Fruit fly (Drosophila melanogaster) whole organism, embryonic: ENCODE results near the gene CG15199.
"Not testable (repeated sequence)": the region's sequence is repeated elsewhere in the genome, so short reads cannot be mapped to it uniquely, and the experiment has no call there.

Experiments
- Atf-2 ChIP-seq: fragments of 200-800 bp; sonication (Bioruptor generic); optimal IDR thresholded peaks from 2 replicates; lab custom pipeline; 2016; ENCODE audit warnings: missing biosample characterization, missing genetic modification characterization
- Awh ChIP-seq: fragments of 200-800 bp; sonication (Bioruptor generic); IDR thresholded peaks from 2 replicates; pipeline ENCODE4, ENCODE4 v1.3.6; 2022; ENCODE audit warnings: missing biosample characterization, missing genetic modification characterization
- BEAF-32 ChIP-seq: fragments of 200-800 bp; sonication (Bioruptor generic); optimal IDR thresholded peaks from 3 replicates; lab custom pipeline; 2017; ENCODE audit warnings: missing biosample characterization, missing genetic modification characterization, mild to moderate bottlenecking, moderate library complexity, missing genetic modification reagents
- CG12299 ChIP-seq: fragments of 200-800 bp; sonication (Bioruptor generic); optimal IDR thresholded peaks from 2 replicates; lab custom pipeline; 2018; ENCODE audit warnings: missing biosample characterization, mild to moderate bottlenecking, missing genetic modification characterization
- CG13287 ChIP-seq: fragments of 200-800 bp; sonication (Bioruptor generic); IDR thresholded peaks from 2 replicates; pipeline ENCODE4 v1.3.6; 2022; ENCODE audit warnings: missing biosample characterization, missing genetic modification characterization; ENCODE audit not compliant: partially characterized antibody
- CG14860 ChIP-seq: fragments of 200-800 bp; sonication (Bioruptor generic); IDR thresholded peaks from 3 replicates; pipeline ENCODE4 v1.3.6; 2022; ENCODE audit warnings: missing biosample characterization, missing genetic modification characterization; ENCODE audit not compliant: partially characterized antibody
- CG15479 ChIP-seq: fragments of 200-800 bp; sonication (Bioruptor generic); optimal IDR thresholded peaks from 3 replicates; lab custom pipeline; 2019; ENCODE audit warnings: missing biosample characterization, mild to moderate bottlenecking, missing genetic modification characterization, moderate library complexity
- CG16813 ChIP-seq: fragments of 200-800 bp; sonication (Bioruptor generic); IDR thresholded peaks from 3 replicates; pipeline ENCODE4 v1.3.6; 2022; ENCODE audit warnings: missing biosample characterization, missing genetic modification characterization; ENCODE audit not compliant: partially characterized antibody
- CG30431 ChIP-seq: fragments of 200-800 bp; sonication (Bioruptor generic); optimal IDR thresholded peaks from 2 replicates; lab custom pipeline; 2017; ENCODE audit warnings: missing biosample characterization, missing genetic modification characterization
- CG33213 ChIP-seq: fragments of 200-800 bp; sonication (Bioruptor generic); optimal IDR thresholded peaks from 3 replicates; lab custom pipeline; 2016; ENCODE audit warnings: missing biosample characterization, missing genetic modification characterization
- CG34376 ChIP-seq: fragments of 200-800 bp; sonication (Bioruptor generic); optimal IDR thresholded peaks from 2 replicates; lab custom pipeline; 2018; ENCODE audit warnings: missing biosample characterization, mild to moderate bottlenecking, missing genetic modification characterization
- CG43689 ChIP-seq: fragments of 200-800 bp; sonication (Bioruptor generic); IDR thresholded peaks from 2 replicates; pipeline ENCODE4 v1.3.6; 2022; ENCODE audit warnings: missing biosample characterization, missing genetic modification characterization
- CG6765 ChIP-seq: fragments of 200-800 bp; sonication (Bioruptor generic); optimal IDR thresholded peaks from 3 replicates; lab custom pipeline; 2017; ENCODE audit warnings: missing biosample characterization, mild to moderate bottlenecking, missing genetic modification characterization
- CG8924 ChIP-seq: fragments of 200-800 bp; optimal IDR thresholded peaks from 3 replicates; lab custom pipeline; 2019; ENCODE audit warnings: missing biosample characterization, mild to moderate bottlenecking, missing genetic modification characterization, moderate library complexity
- Dref ChIP-seq: fragments of 200-800 bp; sonication (Bioruptor generic); IDR thresholded peaks from 2 replicates; pipeline ENCODE4 v1.3.6; 2022; ENCODE audit warnings: missing biosample characterization, missing genetic modification characterization
- Drgx ChIP-seq: fragments of 200-800 bp; sonication (Bioruptor generic); IDR thresholded peaks from 2 replicates; pipeline ENCODE4 v1.3.6; 2022; ENCODE audit warnings: missing biosample characterization, missing genetic modification characterization
- Fer3 ChIP-seq: fragments of 200-800 bp; sonication (Bioruptor generic); optimal IDR thresholded peaks from 2 replicates; lab custom pipeline; 2018; ENCODE audit warnings: missing biosample characterization, mild to moderate bottlenecking, missing genetic modification characterization, moderate library complexity
- HmgZ ChIP-seq: fragments of 200-800 bp; sonication (Bioruptor generic); optimal IDR thresholded peaks from 2 replicates; lab custom pipeline; 2018; ENCODE audit warnings: missing biosample characterization, mild to moderate bottlenecking, missing genetic modification characterization
- Kr ChIP-seq: fragments of 200-800 bp; sonication (Bioruptor generic); optimal IDR thresholded peaks from 2 replicates; lab custom pipeline; 2017; ENCODE audit warnings: missing biosample characterization, mild to moderate bottlenecking, missing genetic modification characterization
- NC2β ChIP-seq: fragments of 200-800 bp; sonication (Bioruptor generic); optimal IDR thresholded peaks from 2 replicates; lab custom pipeline; 2016; ENCODE audit warnings: missing biosample characterization, missing genetic modification characterization
- Opbp ChIP-seq: fragments of 200-800 bp; sonication (Bioruptor generic); IDR thresholded peaks from 3 replicates; pipeline ENCODE4 v1.3.6; 2022; ENCODE audit warnings: missing biosample characterization, missing genetic modification characterization; ENCODE audit not compliant: partially characterized antibody
- Pdp1 ChIP-seq, 2 experiments: fragments of 200-800 bp; sonication (Bioruptor generic); optimal IDR thresholded peaks; 3 replicates each; lab custom pipeline; 2016; ENCODE audit warnings: missing biosample characterization in 2 of 2, missing genetic modification characterization in 2 of 2, mild to moderate bottlenecking in 1 of 2, moderate library complexity in 1 of 2
- Scr ChIP-seq: fragments of 200-800 bp; sonication (Bioruptor generic); IDR thresholded peaks from 2 replicates; pipeline ENCODE4 v1.3.6; 2022; ENCODE audit warnings: missing biosample characterization, missing genetic modification characterization; ENCODE audit not compliant: partially characterized antibody
- Xbp1 ChIP-seq: fragments of 200-800 bp; sonication (Bioruptor generic); optimal IDR thresholded peaks from 3 replicates; lab custom pipeline; 2016; ENCODE audit warnings: missing biosample characterization, mild to moderate bottlenecking, missing genetic modification characterization
- abd-A ChIP-seq: fragments of 200-800 bp; sonication (Bioruptor generic); optimal IDR thresholded peaks from 3 replicates; lab custom pipeline; 2019; ENCODE audit warnings: missing biosample characterization, mild to moderate bottlenecking, missing genetic modification characterization, moderate library complexity
- amos ChIP-seq: fragments of 200-800 bp; sonication (Bioruptor generic); IDR thresholded peaks from 2 replicates; pipeline ENCODE4 v1.3.6; 2022; ENCODE audit warnings: missing biosample characterization, missing genetic modification characterization; ENCODE audit not compliant: partially characterized antibody
- ato ChIP-seq: fragments of 200-800 bp; sonication (Bioruptor generic); IDR thresholded peaks from 2 replicates; pipeline ENCODE4 v1.3.6; 2022; ENCODE audit warnings: missing biosample characterization, missing genetic modification characterization; ENCODE audit not compliant: partially characterized antibody
- chn ChIP-seq: fragments of 200-800 bp; sonication (Bioruptor generic); optimal IDR thresholded peaks from 2 replicates; lab custom pipeline; 2016; ENCODE audit warnings: missing biosample characterization, missing genetic modification characterization
- ci ChIP-seq: fragments of 200-800 bp; sonication (Bioruptor generic); IDR thresholded peaks from 3 replicates; pipeline ENCODE4 v1.3.6; 2022; ENCODE audit warnings: missing biosample characterization, missing genetic modification characterization
- cwo ChIP-seq: fragments of 200-800 bp; sonication (Bioruptor generic); optimal IDR thresholded peaks from 3 replicates; lab custom pipeline; 2017; ENCODE audit warnings: missing biosample characterization, missing genetic modification characterization, mild to moderate bottlenecking, moderate library complexity, missing genetic modification reagents
- exex ChIP-seq: fragments of 200-800 bp; sonication (Bioruptor generic); optimal IDR thresholded peaks from 4 replicates; lab custom pipeline; 2018; ENCODE audit warnings: missing biosample characterization, mild to moderate bottlenecking, missing genetic modification characterization, moderate library complexity
- gce ChIP-seq: fragments of 200-800 bp; sonication (Bioruptor generic); IDR thresholded peaks from 3 replicates; pipeline ENCODE4 v1.3.6; 2022; ENCODE audit warnings: missing biosample characterization, missing genetic modification characterization
- gem ChIP-seq: fragments of 200-800 bp; sonication (Bioruptor generic); optimal IDR thresholded peaks from 2 replicates; lab custom pipeline; 2019; ENCODE audit warnings: missing biosample characterization, mild to moderate bottlenecking, missing genetic modification characterization, moderate library complexity
- grn ChIP-seq: fragments of 200-800 bp; sonication (Bioruptor generic); optimal IDR thresholded peaks from 3 replicates; lab custom pipeline; 2017; ENCODE audit warnings: missing biosample characterization, missing genetic modification characterization
- ham ChIP-seq: fragments of 200-800 bp; sonication (Bioruptor generic); IDR thresholded peaks from 2 replicates; pipeline ENCODE4 v1.3.6; 2022; ENCODE audit warnings: missing biosample characterization, missing genetic modification characterization
- hbn ChIP-seq: fragments of 200-800 bp; sonication (Bioruptor generic); IDR thresholded peaks from 2 replicates; pipeline ENCODE4 v1.3.6; 2022; ENCODE audit warnings: missing biosample characterization, missing genetic modification characterization; ENCODE audit not compliant: partially characterized antibody
- lmd ChIP-seq: fragments of 200-800 bp; sonication (Bioruptor generic); IDR thresholded peaks from 2 replicates; pipeline ENCODE4 v1.3.6; 2022; ENCODE audit warnings: missing biosample characterization, missing genetic modification characterization
- mirr ChIP-seq: fragments of 200-800 bp; sonication (Bioruptor generic); optimal IDR thresholded peaks from 3 replicates; lab custom pipeline; 2018; ENCODE audit warnings: missing biosample characterization, mild to moderate bottlenecking, missing genetic modification characterization
- pum ChIP-seq: fragments of 200-800 bp; sonication (Bioruptor generic); optimal IDR thresholded peaks from 2 replicates; lab custom pipeline; 2016; ENCODE audit warnings: missing biosample characterization, missing genetic modification characterization
- sob ChIP-seq: fragments of 200-800 bp; sonication (Bioruptor generic); IDR thresholded peaks from 2 replicates; pipeline ENCODE4 v1.3.6; 2022; ENCODE audit warnings: missing biosample characterization, missing genetic modification characterization
- sug ChIP-seq: fragments of 200-800 bp; optimal IDR thresholded peaks from 2 replicates; lab custom pipeline; 2019; ENCODE audit warnings: missing biosample characterization, mild to moderate bottlenecking, missing genetic modification characterization, moderate library complexity
- usp ChIP-seq: fragments of >200 bp; optimal IDR thresholded peaks from 2 replicates; lab custom pipeline; 2017; ENCODE audit warnings: missing biosample characterization, missing genetic modification characterization
- zen2 ChIP-seq: fragments of 200-800 bp; sonication (Bioruptor generic); IDR thresholded peaks from 3 replicates; pipeline ENCODE4 v1.3.6; 2022; ENCODE audit warnings: missing biosample characterization, missing genetic modification characterization; ENCODE audit not compliant: partially characterized antibody

CG15199 gene

dm6 chrX:11108148-11108844 is 33.3 kb downstream of the CG15199 start, which contains the start of gene Hsp60A (continued):
- no peak for TF ChIP-seq CG6765 (GFP tag; lab: Kevin White, UChicago)
- TF ChIP-seq pum (GFP tag; lab: Kevin White, UChicago): no peak
- peak; percentile 33 for TF ChIP-seq CG8924
- TF ChIP-seq Drgx (GFP tag; lab: Robert Waterston, UW): peak; percentile 27; the same call in 1 of the 2 replicates
- TF ChIP-seq NC2β (GFP tag; lab: Kevin White, UChicago): no peak
- TF ChIP-seq gem (tag; lab: Kevin White, UChicago): peak; percentile 73
- peak; percentile 72; the same call in 2 of the 3 replicates for TF ChIP-seq ci (GFP tag; lab: Robert Waterston, UW)
- TF ChIP-seq sob: peak; percentile 52
- no peak for TF ChIP-seq abd-A (tag; lab: Kevin White, UChicago)
- TF ChIP-seq usp: no peak
- no peak for TF ChIP-seq ham (GFP tag; lab: Robert Waterston, UW)
- peak; percentile 6 for TF ChIP-seq CG34376 (GFP tag; lab: Kevin White, UChicago)
- TF ChIP-seq CG43689 (GFP tag; lab: Robert Waterston, UW): no peak
- peak; percentile 59 for TF ChIP-seq Xbp1
- peak; percentile 10 for TF ChIP-seq HmgZ (tag; lab: Kevin White, UChicago)

DNA sequence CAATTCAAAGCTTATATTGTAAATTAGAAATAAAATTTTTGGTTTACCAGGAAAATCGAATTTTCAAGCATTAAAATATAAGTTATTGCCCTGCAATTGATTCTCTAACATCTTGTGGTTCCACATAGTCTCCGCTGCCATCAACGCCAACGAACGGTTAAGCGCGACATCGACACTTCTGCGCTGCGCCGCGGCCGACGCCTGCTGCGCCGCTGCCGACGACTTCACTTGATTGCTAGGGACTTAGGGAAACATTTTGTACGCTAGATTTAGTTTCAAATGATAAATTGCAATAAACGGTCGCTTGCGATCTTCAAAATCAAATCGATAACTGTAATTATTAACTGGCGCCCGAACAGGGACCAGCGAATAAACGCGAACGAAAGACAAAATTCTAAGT is 45.7 kb downstream of the CG15199 start, which contains the start of gene CG42249:
CG42249 (plus strand) TSS at position 301 of the 400 bp plus-strand sequence.
- TF ChIP-seq CG33213; CG30431 (GFP tag; lab: Kevin White, UChicago); Kr (GFP tag; lab: Kevin White, UChicago): not testable (repeated sequence)
- TF ChIP-seq, all 482 proteins: peak for 0; not testable (repeated sequence) for 482

DNA sequence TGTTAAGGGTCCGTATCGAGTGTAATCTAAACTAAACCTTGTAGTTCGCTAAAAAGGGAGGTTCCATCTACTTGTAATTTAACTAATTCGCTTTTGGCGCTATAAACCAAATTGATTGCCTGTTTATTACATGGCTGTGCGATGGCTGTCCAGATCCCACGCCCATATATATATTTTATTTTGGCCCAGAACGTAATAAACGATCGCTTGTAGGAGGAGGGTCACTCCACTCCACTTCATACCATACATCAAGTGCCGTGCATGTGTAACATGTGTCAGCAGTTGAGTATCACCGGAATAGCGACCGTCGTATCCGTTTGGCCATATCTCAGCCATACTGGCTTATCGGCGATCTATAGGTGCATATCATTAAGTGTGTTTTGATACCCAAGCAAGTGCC is 46.4 kb downstream of the CG15199 start:
- TF ChIP-seq Fer3 (tag; lab: Kevin White, UChicago): no peak
- TF ChIP-seq exex: peak; percentile 79
- TF ChIP-seq grn (GFP tag; lab: Kevin White, UChicago): peak; percentile 30
- TF ChIP-seq CG34376 (GFP tag; lab: Kevin White, UChicago): peak; percentile 81
- peak; percentile 18 for TF ChIP-seq mirr (GFP tag; lab: Kevin White, UChicago)
- TF ChIP-seq cwo: peak; percentile 48
- TF ChIP-seq CG12299 (tag; lab: Kevin White, UChicago): no peak
- peak; percentile 51 for TF ChIP-seq sug (tag; lab: Kevin White, UChicago)
- TF ChIP-seq, all 482 proteins: peak for 6

- peak; percentile 81 for TF ChIP-seq CG13287
- TF ChIP-seq CG14860 (GFP tag; lab: Robert Waterston, UW): peak; percentile 84
- peak; percentile 13 for TF ChIP-seq exex
- no peak for TF ChIP-seq Atf-2
- TF ChIP-seq lmd (GFP tag; lab: Robert Waterston, UW): no peak
- peak; percentile 68; the same call in 2 of the 3 replicates for TF ChIP-seq zen2 (GFP tag; lab: Robert Waterston, UW)
- TF ChIP-seq Pdp1 (GFP tag; optimal IDR thresholded peaks at IDR 0.05; lab: Kevin White, UChicago): peak in 1 of 2 experiments; percentile 14
- TF ChIP-seq chn (GFP tag; lab: Kevin White, UChicago): no peak
- TF ChIP-seq hbn: peak; percentile 58
- peak; percentile 68 for TF ChIP-seq BEAF-32 (GFP tag; lab: Kevin White, UChicago)
- TF ChIP-seq amos (GFP tag; lab: Robert Waterston, UW): peak; percentile 63; the same call in 1 of the 2 replicates
- peak; percentile 56 for TF ChIP-seq Dref (GFP tag; lab: Robert Waterston, UW)
- peak; percentile 52; the same call in 1 of the 3 replicates for TF ChIP-seq Opbp (GFP tag; lab: Robert Waterston, UW)
- peak; percentile 66; the same call in 2 of the 3 replicates for TF ChIP-seq CG16813 (GFP tag; lab: Robert Waterston, UW)
- no peak for TF ChIP-seq Awh (GFP tag; lab: Robert Waterston, UW)
- TF ChIP-seq Scr (GFP tag; lab: Robert Waterston, UW): peak; percentile 80
- TF ChIP-seq ato: peak; percentile 46; the same call in 1 of the 2 replicates
- TF ChIP-seq CG15479 (GFP tag; lab: Kevin White, UChicago): no peak
- no peak for TF ChIP-seq gce (GFP tag; lab: Robert Waterston, UW)
Measured at dm6 chrX:11092201-11092600, 49.4 kb downstream of the CG15199 start, which contains the start of gene CG2061. TSS of gene CG2061 (plus strand) at chrX:11092492.
